Worm (Caenorhabditis elegans) whole organism, early embryonic: ENCODE results near the gene pqn-62.

Source experiments
- B0310.2 ChIP-seq: sonication (generic microtip); optimal IDR thresholded peaks from 2 replicates; lab custom pipeline; 2016; ENCODE audit warnings: mild to moderate bottlenecking, missing genetic modification characterization, missing compliant biosample characterization
- F13C5.2 ChIP-seq: sonication (generic microtip); optimal IDR thresholded peaks from 2 replicates; lab custom pipeline; 2017; ENCODE audit warnings: mild to moderate bottlenecking, missing genetic modification characterization, inconsistent platforms, missing compliant biosample characterization
- aly-1 ChIP-seq: sonication (generic microtip); optimal IDR thresholded peaks from 2 replicates; lab custom pipeline; 2016; ENCODE audit warnings: missing genetic modification characterization, missing compliant biosample characterization
- ama-1 ChIP-seq: fragments of 150-350 bp; optimal IDR thresholded peaks from 2 replicates; lab custom pipeline; 2014
- ceh-13 ChIP-seq: fragments of 200-800 bp; sonication (Bioruptor generic); optimal IDR thresholded peaks from 2 replicates; lab custom pipeline; 2018; ENCODE audit warnings: mild to moderate bottlenecking, missing genetic modification characterization, missing compliant biosample characterization
- ceh-36 ChIP-seq: sonication (generic microtip); optimal IDR thresholded peaks from 2 replicates; lab custom pipeline; 2016; ENCODE audit warnings: missing genetic modification characterization, inconsistent platforms, missing compliant biosample characterization
- ets-7 ChIP-seq: sonication (generic microtip); optimal IDR thresholded peaks from 2 replicates; lab custom pipeline; 2016; ENCODE audit warnings: missing genotype, missing genetic modification characterization, missing compliant biosample characterization
- flt-1 ChIP-seq: fragments of 200-800 bp; sonication (Bioruptor generic); IDR thresholded peaks from 2 replicates; pipeline ENCODE4 v1.3.6; 2022; ENCODE audit warnings: missing genetic modification characterization, missing compliant biosample characterization
- hmbx-1 ChIP-seq: sonication (generic microtip); optimal IDR thresholded peaks from 2 replicates; lab custom pipeline; 2016; ENCODE audit warnings: mild to moderate bottlenecking, missing genetic modification characterization, missing compliant biosample characterization
- hmg-4 ChIP-seq: fragments of 200-800 bp; sonication (Bioruptor generic); optimal IDR thresholded peaks from 2 replicates; lab custom pipeline; 2018; ENCODE audit warnings: mild to moderate bottlenecking, missing genetic modification characterization, missing compliant biosample characterization
- hnd-1 ChIP-seq: sonication (generic microtip); optimal IDR thresholded peaks from 2 replicates; lab custom pipeline; 2016; ENCODE audit warnings: missing genetic modification characterization, missing compliant biosample characterization
- pes-1 ChIP-seq: fragments of 200-800 bp; sonication (Bioruptor generic); IDR thresholded peaks from 2 replicates; pipeline ENCODE4 v1.3.6; 2022; ENCODE audit warnings: missing genetic modification reagents, missing genetic modification characterization, missing compliant biosample characterization
- scrt-1 ChIP-seq: fragments of 200-800 bp; sonication (Bioruptor generic); IDR thresholded peaks from 2 replicates; pipeline ENCODE4 v1.3.6; 2022; ENCODE audit warnings: missing genetic modification characterization, missing compliant biosample characterization
- sea-1 ChIP-seq: fragments of 200-800 bp; sonication (Bioruptor generic); conservative IDR thresholded peaks from 2 replicates; pipeline ENCODE4 v1.3.6; 2022; ENCODE audit warnings: missing genetic modification characterization, missing compliant biosample characterization
- tbx-11 ChIP-seq: fragments of 200-800 bp; sonication (Bioruptor generic); IDR thresholded peaks from 2 replicates; pipeline ENCODE4 v1.3.6; 2022; ENCODE audit warnings: missing genetic modification characterization, missing compliant biosample characterization
- tbx-37 ChIP-seq: fragments of 200-800 bp; sonication (Bioruptor generic); conservative IDR thresholded peaks from 2 replicates; pipeline ENCODE4 v1.3.6; 2022; ENCODE audit warnings: missing genetic modification reagents, missing genetic modification characterization, missing compliant biosample characterization
- tra-4 ChIP-seq: sonication (generic microtip); optimal IDR thresholded peaks from 2 replicates; lab custom pipeline; 2017; ENCODE audit warnings: missing genetic modification characterization, missing compliant biosample characterization

The pqn-62 gene

ce11 chrX:5209429-5209828, 13.5 kb downstream of the pqn-62 start:
- TF ChIP-seq hmg-4 (GFP tag; lab: Kevin White, UChicago), result no peak
- TF ChIP-seq aly-1 (tag; lab: Kevin White, UChicago), result no peak
- TF ChIP-seq scrt-1 (GFP tag; lab: Robert Waterston, UW), result no peak
- TF ChIP-seq pes-1 (GFP tag; lab: Robert Waterston, UW), result no peak
- no peak for TF ChIP-seq sea-1
- TF ChIP-seq flt-1 (GFP tag; lab: Robert Waterston, UW), result no peak
- no peak for TF ChIP-seq tbx-37 (GFP tag; lab: Robert Waterston, UW)
- no peak for TF ChIP-seq ceh-13 (GFP tag; lab: Kevin White, UChicago)
- TF ChIP-seq tbx-11 (GFP tag; lab: Robert Waterston, UW), result no peak
- no peak for TF ChIP-seq hmbx-1 (tag; lab: Kevin White, UChicago)
- TF ChIP-seq ceh-36 (tag; lab: Kevin White, UChicago), result no peak
- no peak for TF ChIP-seq ama-1 (lab: Kevin White, UChicago)
- no peak for TF ChIP-seq hnd-1 (tag; lab: Kevin White, UChicago)

DNA sequence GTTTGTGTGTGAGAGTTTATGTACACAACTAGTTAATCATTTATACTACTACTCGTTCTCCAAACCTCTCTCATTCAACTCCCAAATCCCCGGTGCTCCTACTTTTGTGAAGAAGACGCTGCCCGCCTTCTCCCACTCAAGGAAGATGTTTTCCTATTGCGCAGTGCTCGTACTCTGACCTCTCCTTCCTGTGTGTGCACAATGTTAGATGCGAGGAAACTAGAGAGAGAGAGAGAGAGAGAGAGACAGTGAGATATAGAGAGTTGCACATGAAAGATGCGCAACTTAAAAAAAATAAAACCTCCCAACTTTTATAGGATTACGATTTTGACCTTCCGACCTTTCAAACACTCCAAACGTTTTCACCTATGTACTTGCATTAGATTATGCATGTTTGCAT, 14.6 kb downstream of the pqn-62 start:
- peak; percentile 33 for TF ChIP-seq hmg-4 (GFP tag; lab: Kevin White, UChicago)
- no peak; the same call in 1 of the 2 replicates for TF ChIP-seq pes-1 (GFP tag; lab: Robert Waterston, UW)

DNA sequence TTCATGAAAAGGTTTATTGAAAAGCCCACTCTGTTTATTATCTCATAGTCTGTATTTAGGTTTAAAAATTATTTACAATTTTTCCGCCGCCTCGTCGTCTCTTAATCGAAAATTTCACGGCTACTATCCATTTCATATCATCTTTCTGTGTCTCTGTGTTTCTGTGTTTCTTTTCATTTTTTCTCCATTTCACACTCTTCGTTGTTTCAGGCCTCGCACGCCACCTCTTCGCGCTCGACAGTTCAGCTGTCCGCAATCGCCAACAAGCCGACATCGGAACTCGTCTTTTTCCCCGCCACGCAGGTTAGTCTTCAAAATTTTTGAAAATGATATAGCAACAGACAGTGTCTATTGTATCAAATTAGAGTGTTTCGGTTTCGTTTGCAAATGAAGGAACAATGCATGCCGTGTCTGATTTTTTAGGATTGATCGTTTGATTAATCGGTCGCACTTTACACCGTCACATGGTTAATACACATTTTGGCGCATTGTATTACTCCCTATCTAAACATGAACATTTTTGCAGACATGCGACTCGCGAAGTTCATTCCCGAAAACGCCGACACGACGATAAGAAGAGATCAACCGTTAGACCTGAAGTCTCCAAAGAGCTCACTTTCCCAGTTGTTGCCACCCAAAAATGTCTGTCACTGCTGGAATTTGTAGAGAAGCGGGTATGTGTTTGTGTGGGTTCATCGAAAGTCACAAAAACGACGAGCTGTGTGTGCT, 15.2 kb downstream of the pqn-62 start:
- TF ChIP-seq ceh-36 (tag; lab: Kevin White, UChicago) (no peak), ets-7 (no peak), tbx-37 (GFP tag; lab: Robert Waterston, UW) (no peak), hmg-4 (GFP tag; lab: Kevin White, UChicago) (no peak), hnd-1 (tag; lab: Kevin White, UChicago) (no peak), scrt-1 (GFP tag; lab: Robert Waterston, UW) (no peak), F13C5.2 (tag; lab: Kevin White, UChicago) (no peak), pes-1 (GFP tag; lab: Robert Waterston, UW) (no peak), ceh-13 (GFP tag; lab: Kevin White, UChicago) (no peak), hmbx-1 (tag; lab: Kevin White, UChicago) (no peak)

DNA sequence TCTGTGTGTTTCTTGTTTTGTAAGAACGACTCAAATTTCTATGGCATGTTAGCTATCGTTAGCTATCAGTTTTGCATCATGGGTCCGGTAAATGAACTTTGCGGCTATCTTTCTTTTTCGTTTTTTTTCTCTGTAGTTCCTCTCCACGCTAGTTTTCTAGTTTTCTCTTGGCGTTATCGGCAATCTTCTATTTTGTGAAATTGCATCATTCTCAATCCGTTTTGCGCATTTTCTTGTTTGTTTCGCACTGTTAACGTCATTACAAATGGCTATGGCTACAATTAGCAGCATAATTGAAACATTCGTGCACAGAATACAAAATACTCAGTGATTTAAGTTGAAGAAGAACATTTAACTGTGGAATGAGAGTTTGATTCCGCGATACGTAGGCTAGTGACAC, 17.1 kb downstream of the pqn-62 start:
- TF ChIP-seq tbx-11 (GFP tag; lab: Robert Waterston, UW) (no peak), aly-1 (tag; lab: Kevin White, UChicago) (no peak), ceh-13 (GFP tag; lab: Kevin White, UChicago) (no peak), B0310.2 (no peak)

DNA sequence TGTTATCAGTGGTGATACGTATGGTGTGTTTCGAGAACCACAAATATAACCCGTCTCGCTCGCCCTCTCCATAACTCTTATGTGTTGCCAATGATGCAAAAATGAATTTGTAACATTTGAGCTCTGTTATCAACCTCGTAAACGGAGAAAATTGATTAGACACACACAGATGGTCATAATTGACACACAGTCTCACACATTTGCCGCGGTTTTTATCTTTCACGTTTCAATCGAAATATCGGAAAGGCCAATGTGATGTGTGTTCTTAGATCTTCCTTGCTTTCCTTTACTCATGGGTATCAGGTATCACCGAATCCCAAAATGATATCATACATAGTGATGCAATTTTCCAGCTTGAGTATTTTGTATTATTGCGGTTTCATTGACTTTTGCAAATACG, 17.7 kb downstream of the pqn-62 start:
- no peak for TF ChIP-seq B0310.2
- no peak for TF ChIP-seq tbx-11 (GFP tag; lab: Robert Waterston, UW)

DNA sequence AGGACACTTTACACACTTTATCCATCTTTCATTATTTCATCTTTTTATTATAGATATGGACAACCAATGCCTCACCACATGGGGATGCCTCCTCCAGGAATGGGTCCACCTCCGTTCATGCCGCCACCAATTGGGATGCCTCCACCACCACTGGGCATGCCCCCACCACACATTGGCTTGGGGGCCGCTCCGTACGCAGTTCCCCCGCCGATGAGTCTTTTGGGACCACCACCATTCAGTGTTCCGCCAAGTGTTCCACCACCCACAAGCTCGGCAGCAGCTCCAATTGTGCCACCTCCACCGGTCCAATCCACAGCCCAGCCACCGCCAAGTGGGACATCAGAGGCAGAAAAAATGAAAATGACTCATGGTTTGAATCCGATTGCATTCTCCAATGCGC, 18.9 kb downstream of the pqn-62 start:
- peak; percentile 50 for TF ChIP-seq aly-1 (tag; lab: Kevin White, UChicago)
- TF ChIP-seq ceh-36 (tag; lab: Kevin White, UChicago), result no peak

DNA sequence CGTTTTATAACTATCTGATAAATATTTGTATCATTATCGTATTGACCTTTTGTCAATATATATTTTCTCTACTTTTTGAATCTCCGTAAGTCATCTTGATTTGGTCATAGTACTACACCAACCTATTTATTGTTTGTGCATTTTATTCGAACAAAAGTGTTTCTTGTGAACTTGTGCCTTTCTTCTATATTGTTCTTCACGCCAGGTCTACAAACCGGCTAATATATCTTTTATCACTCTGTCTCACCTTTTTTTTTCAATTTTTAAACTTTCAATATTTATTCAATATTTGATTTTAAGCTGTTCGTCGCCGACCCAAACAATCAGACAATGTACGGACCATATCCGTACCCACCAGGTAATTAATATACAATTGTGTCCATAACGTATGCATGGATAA, 20.2 kb downstream of the pqn-62 start, which contains the start of gene hrpa-2:
Gene hrpa-2, plus strand, starts transcription at position 301 of the 400 bp plus-strand sequence.
- no peak for TF ChIP-seq ceh-36 (tag; lab: Kevin White, UChicago)

- TF ChIP-seq ceh-36 (tag; lab: Kevin White, UChicago), result no peak
- TF ChIP-seq flt-1 (GFP tag; lab: Robert Waterston, UW), result no peak
- TF ChIP-seq ceh-13 (GFP tag; lab: Kevin White, UChicago), result no peak
- TF ChIP-seq ets-7, result no peak
- TF ChIP-seq tra-4 (tag; lab: Kevin White, UChicago), result no peak
- no peak for TF ChIP-seq B0310.2
- no peak for TF ChIP-seq hmbx-1 (tag; lab: Kevin White, UChicago)
- TF ChIP-seq hnd-1 (tag; lab: Kevin White, UChicago), result no peak
- no peak for TF ChIP-seq sea-1
- no peak for TF ChIP-seq F13C5.2 (tag; lab: Kevin White, UChicago)
- no peak for TF ChIP-seq tbx-11 (GFP tag; lab: Robert Waterston, UW)
- TF ChIP-seq ama-1 (lab: Kevin White, UChicago), result no peak
- TF ChIP-seq hmg-4 (GFP tag; lab: Kevin White, UChicago), result no peak
- no peak for TF ChIP-seq scrt-1 (GFP tag; lab: Robert Waterston, UW)
Observed at ce11 chrX:5218323-5218722, 22.4 kb downstream of the pqn-62 start.

ce11 chrX:5226265-5226664, 30.4 kb downstream of the pqn-62 start, which contains the start of gene H28G03.3:
Gene H28G03.3 (minus strand): TSS chrX:5226365.
- no peak for TF ChIP-seq tra-4 (tag; lab: Kevin White, UChicago)
- TF ChIP-seq B0310.2, result no peak
- TF ChIP-seq ceh-36 (tag; lab: Kevin White, UChicago), result no peak
- TF ChIP-seq hnd-1 (tag; lab: Kevin White, UChicago), result no peak
- no peak for TF ChIP-seq sea-1
- no peak for TF ChIP-seq ama-1 (lab: Kevin White, UChicago)
- TF ChIP-seq ets-7, result no peak
- TF ChIP-seq tbx-11 (GFP tag; lab: Robert Waterston, UW), result no peak
- TF ChIP-seq F13C5.2 (tag; lab: Kevin White, UChicago), result no peak
- no peak for TF ChIP-seq pes-1 (GFP tag; lab: Robert Waterston, UW)
